Worm (Caenorhabditis elegans): ENCODE measurements around the gene rpoa-49.

- TF ChIP-seq B0336.3 (GFP tag; IDR thresholded peaks at IDR 0.05) (no peak), F52B5.7 (tag; optimal IDR thresholded peaks at IDR 0.05) (no peak), lsy-27 (tag; optimal IDR thresholded peaks at IDR 0.05; ENCODE audit: borderline replicate concordance, insufficient read depth) (no peak)
Observed at ce11 chrII:51352-51751, 6.5 kb downstream of the rpoa-49 start, which contains the start of gene sptl-1.

Measured in whole organism, young adult.